Fruit fly (Drosophila melanogaster) whole organism, embryonic: Measurements from ENCODE around the gene CG33298.
A peak's percentile ranks its signal among the peaks of the same experiment; 100 is the strongest.

Source experiments
- Ada2b ChIP-seq: fragments of 200-800 bp; sonication (Bioruptor generic); IDR thresholded peaks from 2 replicates; pipeline ENCODE4 v1.3.6; 2022; ENCODE audit warnings: missing biosample characterization, missing genetic modification characterization
- Atf-2 ChIP-seq: fragments of 200-800 bp; sonication (Bioruptor generic); optimal IDR thresholded peaks from 2 replicates; lab custom pipeline; 2016; ENCODE audit warnings: missing biosample characterization, missing genetic modification characterization
- B-H1 ChIP-seq: fragments of 200-800 bp; sonication (Bioruptor generic); IDR thresholded peaks from 3 replicates; pipeline ENCODE4 v1.3.6; 2022; ENCODE audit warnings: missing biosample characterization, missing genetic modification characterization
- BEAF-32 ChIP-seq: fragments of 200-800 bp; sonication (Bioruptor generic); optimal IDR thresholded peaks from 3 replicates; lab custom pipeline; 2017; ENCODE audit warnings: missing biosample characterization, missing genetic modification characterization, mild to moderate bottlenecking, moderate library complexity, missing genetic modification reagents
- CG10267 ChIP-seq: fragments of 200-800 bp; sonication (Bioruptor generic); optimal IDR thresholded peaks from 2 replicates; lab custom pipeline; 2018; ENCODE audit warnings: missing biosample characterization, mild to moderate bottlenecking, missing genetic modification characterization, moderate library complexity
- CG10321 ChIP-seq: fragments of 200-800 bp; sonication (Bioruptor generic); IDR thresholded peaks from 2 replicates; pipeline ENCODE4 v1.3.6; 2022; ENCODE audit warnings: missing biosample characterization, missing genetic modification characterization
- CG10654 ChIP-seq: fragments of 200-800 bp; sonication (Bioruptor generic); optimal IDR thresholded peaks from 2 replicates; lab custom pipeline; 2016; ENCODE audit warnings: missing biosample characterization, missing genetic modification characterization
- CG11456 ChIP-seq: fragments of 200-800 bp; sonication (Bioruptor generic); IDR thresholded peaks from 3 replicates; pipeline ENCODE4 v1.3.6; 2022; ENCODE audit warnings: missing biosample characterization, missing genetic modification characterization
- CG12219 ChIP-seq: fragments of 200-800 bp; sonication (Bioruptor generic); optimal IDR thresholded peaks from 3 replicates; lab custom pipeline; 2018; ENCODE audit warnings: missing biosample characterization, mild to moderate bottlenecking, missing genetic modification characterization
- CG12236 ChIP-seq: fragments of 200-800 bp; sonication (Bioruptor generic); optimal IDR thresholded peaks from 2 replicates; lab custom pipeline; 2016; ENCODE audit warnings: missing biosample characterization, missing genetic modification characterization
- CG13296 ChIP-seq: fragments of 200-800 bp; sonication (Bioruptor generic); optimal IDR thresholded peaks from 3 replicates; lab custom pipeline; 2018; ENCODE audit warnings: missing biosample characterization, mild to moderate bottlenecking, missing genetic modification characterization
- CG13894 ChIP-seq: fragments of 200-800 bp; sonication (Bioruptor generic); optimal IDR thresholded peaks from 3 replicates; lab custom pipeline; 2018; ENCODE audit warnings: missing biosample characterization, mild to moderate bottlenecking, missing genetic modification characterization, moderate library complexity
- CG14014 ChIP-seq: fragments of 200-800 bp; sonication (Bioruptor generic); IDR thresholded peaks from 2 replicates; pipeline ENCODE4 v1.3.6; 2022; ENCODE audit warnings: missing biosample characterization, missing genetic modification characterization
- CG14050 ChIP-seq: fragments of 200-800 bp; sonication (Bioruptor generic); IDR thresholded peaks from 3 replicates; pipeline ENCODE4 v1.3.6; 2022; ENCODE audit warnings: missing biosample characterization, missing genetic modification characterization
- CG16863 ChIP-seq: fragments of 200-800 bp; sonication (Bioruptor generic); optimal IDR thresholded peaks from 3 replicates; lab custom pipeline; 2016; ENCODE audit warnings: missing biosample characterization, missing genetic modification characterization
- CG1832 ChIP-seq: fragments of 200-800 bp; sonication (Bioruptor generic); optimal IDR thresholded peaks from 2 replicates; lab custom pipeline; 2017; ENCODE audit warnings: missing biosample characterization, mild to moderate bottlenecking, missing genetic modification characterization, inconsistent platforms
- CG30431 ChIP-seq: fragments of 200-800 bp; sonication (Bioruptor generic); optimal IDR thresholded peaks from 2 replicates; lab custom pipeline; 2017; ENCODE audit warnings: missing biosample characterization, missing genetic modification characterization
- CG31441 ChIP-seq: fragments of 200-800 bp; sonication (Bioruptor generic); IDR thresholded peaks from 2 replicates; pipeline ENCODE4 v1.3.6; 2022; ENCODE audit warnings: missing biosample characterization, missing genetic modification characterization
- CG42726 ChIP-seq: fragments of 200-800 bp; sonication (Bioruptor generic); IDR thresholded peaks from 2 replicates; pipeline ENCODE4 v1.3.6; 2022; ENCODE audit warnings: missing biosample characterization, missing genetic modification characterization; ENCODE audit not compliant: partially characterized antibody
- CG4282 ChIP-seq: fragments of 200-800 bp; sonication (Bioruptor generic); optimal IDR thresholded peaks from 2 replicates; lab custom pipeline; 2016; ENCODE audit warnings: missing biosample characterization, missing genetic modification characterization
- CG43689 ChIP-seq: fragments of 200-800 bp; sonication (Bioruptor generic); IDR thresholded peaks from 2 replicates; pipeline ENCODE4 v1.3.6; 2022; ENCODE audit warnings: missing biosample characterization, missing genetic modification characterization
- CG4424 ChIP-seq: fragments of 200-800 bp; sonication (Bioruptor generic); optimal IDR thresholded peaks from 3 replicates; lab custom pipeline; 2016; ENCODE audit warnings: missing biosample characterization, missing genetic modification characterization
- CG6813 ChIP-seq: fragments of 200-800 bp; sonication (Bioruptor generic); optimal IDR thresholded peaks from 2 replicates; lab custom pipeline; 2017; ENCODE audit warnings: missing biosample characterization, missing genetic modification characterization, mild to moderate bottlenecking, moderate library complexity, missing genetic modification reagents
- CG7963 ChIP-seq: fragments of 200-800 bp; sonication (Bioruptor generic); IDR thresholded peaks from 3 replicates; pipeline ENCODE4 v1.3.6; 2022; ENCODE audit warnings: missing biosample characterization, missing genetic modification characterization; ENCODE audit not compliant: partially characterized antibody
- CG8089 ChIP-seq: fragments of 200-800 bp; sonication (Bioruptor generic); optimal IDR thresholded peaks from 3 replicates; lab custom pipeline; 2016; ENCODE audit warnings: missing biosample characterization, missing genetic modification characterization
- CkIIα-i1 ChIP-seq: fragments of 200-800 bp; sonication (Bioruptor generic); IDR thresholded peaks from 2 replicates; pipeline ENCODE4 v1.3.6; 2022; ENCODE audit warnings: missing biosample characterization, missing genetic modification characterization
- Dbx ChIP-seq: fragments of 200-800 bp; sonication (Bioruptor generic); IDR thresholded peaks from 3 replicates; pipeline ENCODE4 v1.3.6; 2022; ENCODE audit warnings: missing biosample characterization, missing genetic modification characterization
- Dek ChIP-seq: fragments of 200-800 bp; sonication (Bioruptor generic); optimal IDR thresholded peaks from 3 replicates; lab custom pipeline; 2019; ENCODE audit warnings: missing biosample characterization, mild to moderate bottlenecking, missing genetic modification characterization, moderate library complexity
- Fer2 ChIP-seq: fragments of 200-800 bp; sonication (Bioruptor generic); optimal IDR thresholded peaks from 2 replicates; lab custom pipeline; 2018; ENCODE audit warnings: missing biosample characterization, mild to moderate bottlenecking, missing genetic modification characterization, moderate library complexity
- HmgD ChIP-seq: fragments of 200-800 bp; sonication (Bioruptor generic); optimal IDR thresholded peaks from 3 replicates; lab custom pipeline; 2016; ENCODE audit warnings: missing biosample characterization, missing genetic modification characterization
- HmgZ ChIP-seq: fragments of 200-800 bp; sonication (Bioruptor generic); optimal IDR thresholded peaks from 2 replicates; lab custom pipeline; 2018; ENCODE audit warnings: missing biosample characterization, mild to moderate bottlenecking, missing genetic modification characterization
- Hr78 ChIP-seq, 2 experiments: fragments of 200-800 bp in 1 of 2; fragments of >200 bp in 1 of 2; sonication (Bioruptor generic) in 1 of 2; optimal IDR thresholded peaks; 2 replicates each; lab custom pipeline; 2017 to 2019; ENCODE audit warnings: missing biosample characterization in 2 of 2, missing genetic modification characterization in 2 of 2, mild to moderate bottlenecking in 1 of 2, moderate library complexity in 1 of 2
- MTF-1 ChIP-seq: fragments of 200-800 bp; sonication (Bioruptor generic); optimal IDR thresholded peaks from 2 replicates; lab custom pipeline; 2018; ENCODE audit warnings: missing biosample characterization, mild to moderate bottlenecking, missing genetic modification characterization, borderline replicate concordance
- NC2α ChIP-seq: fragments of 200-800 bp; sonication (Bioruptor generic); optimal IDR thresholded peaks from 2 replicates; lab custom pipeline; 2016; ENCODE audit warnings: missing biosample characterization, missing genetic modification characterization
- Oaz ChIP-seq: fragments of 200-800 bp; sonication (Bioruptor generic); IDR thresholded peaks from 2 replicates; pipeline ENCODE4 v1.3.6; 2022; ENCODE audit warnings: missing biosample characterization, missing genetic modification characterization
- Poxn ChIP-seq: fragments of 200-800 bp; sonication (Bioruptor generic); IDR thresholded peaks from 2 replicates; pipeline ENCODE4 v1.3.6; 2022; ENCODE audit warnings: missing biosample characterization, missing genetic modification characterization
- Vsx1 ChIP-seq: fragments of 200-800 bp; sonication (Bioruptor generic); optimal IDR thresholded peaks from 2 replicates; lab custom pipeline; 2017; ENCODE audit warnings: missing biosample characterization, mild to moderate bottlenecking, missing genetic modification characterization, missing genetic modification reagents
- cas ChIP-seq: fragments of 200-800 bp; sonication (Bioruptor generic); IDR thresholded peaks from 2 replicates; pipeline ENCODE4 v1.3.6; 2022; ENCODE audit warnings: missing biosample characterization, missing genetic modification characterization
- dan ChIP-seq: fragments of 200-800 bp; sonication (Bioruptor generic); IDR thresholded peaks from 2 replicates; pipeline ENCODE4 v1.3.6; 2022; ENCODE audit warnings: missing biosample characterization, missing genetic modification characterization
- ewg ChIP-seq: fragments of 200-800 bp; sonication (Bioruptor generic); optimal IDR thresholded peaks from 3 replicates; lab custom pipeline; 2017; ENCODE audit warnings: mild to moderate bottlenecking, missing biosample characterization, missing genetic modification reagents, missing genetic modification characterization
- gt ChIP-seq: fragments of 200-800 bp; sonication (Bioruptor generic); IDR thresholded peaks from 2 replicates; pipeline ENCODE4 v1.3.6; 2022; ENCODE audit warnings: missing biosample characterization, missing genetic modification characterization
- kah ChIP-seq: fragments of 200-800 bp; sonication (Bioruptor generic); optimal IDR thresholded peaks from 2 replicates; lab custom pipeline; 2018; ENCODE audit warnings: missing biosample characterization, mild to moderate bottlenecking, missing genetic modification characterization
- lbe ChIP-seq: fragments of 200-800 bp; sonication (Bioruptor generic); optimal IDR thresholded peaks from 2 replicates; lab custom pipeline; 2016; ENCODE audit warnings: missing biosample characterization, mild to moderate bottlenecking, missing genetic modification characterization
- nerfin-2 ChIP-seq: fragments of 200-800 bp; sonication (Bioruptor generic); IDR thresholded peaks from 2 replicates; pipeline ENCODE4 v1.3.6; 2022; ENCODE audit warnings: missing biosample characterization, missing genetic modification characterization; ENCODE audit not compliant: partially characterized antibody
- pan ChIP-seq, 4 experiments: fragments of >200 bp in 3 of 4; fragments of 200-800 bp in 1 of 4; sonication (Bioruptor generic) in 1 of 4; optimal IDR thresholded peaks in 3 of 4; IDR thresholded peaks in 1 of 4; 2 replicates each; pipeline versions ENCODE4 v1.3.6 to Lab custom; 2017 to 2022; ENCODE audit warnings: missing biosample characterization in 2 of 4, missing genetic modification characterization in 2 of 4, mixed read lengths in 1 of 4
- ranshi ChIP-seq: fragments of 200-800 bp; sonication (Bioruptor generic); IDR thresholded peaks from 2 replicates; pipeline ENCODE4 v1.3.6; 2022; ENCODE audit warnings: missing biosample characterization, missing genetic modification characterization
- unpg ChIP-seq: fragments of 200-800 bp; sonication (Bioruptor generic); optimal IDR thresholded peaks from 3 replicates; lab custom pipeline; 2018; ENCODE audit warnings: missing biosample characterization, mild to moderate bottlenecking, missing genetic modification characterization, moderate library complexity
- vfl ChIP-seq: fragments of 200-800 bp; sonication (Bioruptor generic); optimal IDR thresholded peaks from 2 replicates; lab custom pipeline; 2016; ENCODE audit warnings: missing biosample characterization, missing genetic modification characterization
- wdn ChIP-seq: fragments of 200-800 bp; sonication (Bioruptor generic); IDR thresholded peaks from 2 replicates; pipeline ENCODE4 v1.3.6; 2022; ENCODE audit warnings: missing biosample characterization, missing genetic modification characterization

The CG33298 gene

DNA sequence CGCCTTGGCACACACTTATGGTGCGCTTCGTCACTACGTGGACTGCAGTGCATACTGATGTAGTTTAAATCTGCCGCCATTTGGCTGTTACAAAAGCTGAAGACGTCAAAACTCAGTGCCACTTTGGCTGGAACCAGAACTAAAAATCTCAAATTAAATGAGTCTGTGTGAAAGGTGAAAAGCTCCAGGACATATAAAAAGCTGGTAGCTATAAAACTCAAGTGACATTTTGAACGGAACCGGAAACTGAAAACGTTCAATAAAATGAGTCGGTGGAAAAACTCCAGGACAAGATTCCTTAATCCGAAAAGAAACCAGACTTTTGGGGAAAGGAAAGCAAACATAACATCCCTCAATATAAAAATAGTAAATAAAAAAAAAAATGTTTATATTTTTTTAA, 4.5 kb upstream of the CG33298 start (continued):
- TF ChIP-seq CG16863 (GFP tag; lab: Kevin White, UChicago): no peak
- peak; percentile 29 for TF ChIP-seq CG10654
- no peak for TF ChIP-seq HmgD (GFP tag; lab: Kevin White, UChicago)
- TF ChIP-seq ewg: peak; percentile 16
- TF ChIP-seq pan (optimal IDR thresholded peaks at IDR 0.05; lab: Kevin White, UChicago): no peak
- TF ChIP-seq pan (GFP tag; optimal IDR thresholded peaks at IDR 0.05 in 1 of 2, IDR thresholded peaks at IDR 0.05 in 1 of 2): peak in 1 of 2 experiments; percentile 77
- peak; percentile 55 for TF ChIP-seq Fer2 (tag; lab: Kevin White, UChicago)
- peak; percentile 73 for TF ChIP-seq CG13894 (tag; lab: Kevin White, UChicago)
- TF ChIP-seq CG14014: 0 out of 2 replicates have a peak, but pooled peaks have one; percentile 17
- TF ChIP-seq cas: 0 out of 2 replicates have a peak, but pooled peaks have one; percentile 18
- TF ChIP-seq CG11456: peak; percentile 85
- TF ChIP-seq ranshi (GFP tag; lab: Robert Waterston, UW): peak; percentile 55
- TF ChIP-seq CkIIα-i1 (GFP tag; lab: Robert Waterston, UW): no peak
- peak; percentile 64; the same call in 1 of the 2 replicates for TF ChIP-seq Ada2b (GFP tag; lab: Robert Waterston, UW)
- TF ChIP-seq NC2α: no peak
- peak; percentile 34 for TF ChIP-seq Atf-2 (GFP tag; lab: Kevin White, UChicago)
- no peak for TF ChIP-seq unpg (GFP tag; lab: Kevin White, UChicago)
- peak; percentile 76; the same call in 2 of the 3 replicates for TF ChIP-seq Dbx
- TF ChIP-seq wdn: no peak
- no peak for TF ChIP-seq CG43689
- peak; percentile 61 for TF ChIP-seq CG14050
- TF ChIP-seq Dek: peak; percentile 51
- TF ChIP-seq gt (GFP tag; lab: Robert Waterston, UW): no peak; the same call in 1 of the 2 replicates
- no peak for TF ChIP-seq CG8089 (GFP tag; lab: Kevin White, UChicago)
- no peak for TF ChIP-seq CG7963 (GFP tag; lab: Robert Waterston, UW)
- TF ChIP-seq dan (GFP tag; lab: Robert Waterston, UW): no peak
- TF ChIP-seq CG10267 (tag; lab: Kevin White, UChicago): peak; percentile 0
- peak; percentile 84 for TF ChIP-seq CG13296 (GFP tag; lab: Kevin White, UChicago)
- TF ChIP-seq CG4282: no peak
- peak; percentile 59; the same call in 1 of the 2 replicates for TF ChIP-seq CG31441 (GFP tag; lab: Robert Waterston, UW)
- TF ChIP-seq CG12236 (GFP tag; lab: Kevin White, UChicago): no peak
- TF ChIP-seq CG10321 (GFP tag; lab: Robert Waterston, UW): no peak; the same call in 1 of the 2 replicates
- TF ChIP-seq lbe (GFP tag; lab: Kevin White, UChicago): peak; percentile 66
- no peak for TF ChIP-seq nerfin-2 (GFP tag; lab: Robert Waterston, UW)
- TF ChIP-seq CG4424 (GFP tag; lab: Kevin White, UChicago): peak; percentile 50
- no peak for TF ChIP-seq HmgZ (tag; lab: Kevin White, UChicago)
- peak; percentile 30; the same call in 1 of the 2 replicates for TF ChIP-seq Oaz (GFP tag; lab: Robert Waterston, UW)
- peak; percentile 80 for TF ChIP-seq CG6813 (GFP tag; lab: Kevin White, UChicago)
- 0 out of 2 replicates have a peak, but pooled peaks have one; percentile 6 for TF ChIP-seq CG42726 (GFP tag; lab: Robert Waterston, UW)
- no peak for TF ChIP-seq Vsx1 (GFP tag; lab: Kevin White, UChicago)
- TF ChIP-seq CG30431: no peak
- no peak for TF ChIP-seq CG1832 (GFP tag; lab: Kevin White, UChicago)
- no peak for TF ChIP-seq Poxn
- TF ChIP-seq MTF-1 (GFP tag; lab: Kevin White, UChicago): peak; percentile 81
- no peak for TF ChIP-seq BEAF-32 (GFP tag; lab: Kevin White, UChicago)
- no peak for TF ChIP-seq Hr78 (GFP tag; optimal IDR thresholded peaks at IDR 0.05; lab: Kevin White, UChicago)
- no peak for TF ChIP-seq vfl (GFP tag; lab: Kevin White, UChicago)
- peak; percentile 20 for TF ChIP-seq kah (GFP tag; lab: Kevin White, UChicago)
- peak; percentile 49; the same call in 1 of the 3 replicates for TF ChIP-seq B-H1 (GFP tag; lab: Robert Waterston, UW)
- TF ChIP-seq CG12219 (GFP tag; lab: Kevin White, UChicago): no peak
